Worm (Caenorhabditis elegans) whole organism, L1 larva: ENCODE measurements around the gene btb-10.

Source experiments
- aha-1 ChIP-seq: fragments of 150-350 bp; optimal IDR thresholded peaks from 2 replicates; lab custom pipeline; 2014; ENCODE audit warnings: missing biosample characterization, missing genetic modification characterization
- nhr-85 ChIP-seq: sonication (generic microtip); peaks from one replicate; lab custom pipeline; 2016; ENCODE audit warnings: missing genetic modification characterization, inconsistent platforms, missing compliant biosample characterization
- unc-62 ChIP-seq: fragments of 150-350 bp; optimal IDR thresholded peaks from 2 replicates; lab custom pipeline; 2014; ENCODE audit warnings: missing biosample characterization, missing genetic modification reagents, missing genetic modification characterization

DNA sequence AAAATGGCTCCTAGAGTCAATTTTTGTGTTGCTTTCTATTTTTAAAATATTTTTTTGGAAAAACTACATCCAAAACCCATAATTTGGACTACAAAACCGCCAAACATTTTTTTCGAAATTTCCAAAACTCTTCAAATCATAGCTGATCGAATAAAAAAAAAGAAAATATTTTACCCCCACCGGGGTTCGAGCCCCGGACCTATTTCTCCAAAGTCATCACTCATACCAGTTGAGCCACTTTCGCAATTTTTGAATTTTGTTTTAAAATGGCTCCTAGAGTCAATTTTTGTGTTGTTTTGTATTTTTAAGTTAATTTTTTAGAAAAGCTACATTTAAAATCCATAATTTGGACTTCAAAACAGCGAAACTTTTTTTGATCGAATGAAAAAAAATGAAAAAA, 24.9 kb upstream of the btb-10 start:
- TF ChIP-seq nhr-85 (no peak), aha-1 (tag; lab: Kevin White, UChicago) (no peak), unc-62 (no peak)
